Fruit fly (Drosophila melanogaster): ENCODE measurements around the gene tefu.

Gene tefu

DNA sequence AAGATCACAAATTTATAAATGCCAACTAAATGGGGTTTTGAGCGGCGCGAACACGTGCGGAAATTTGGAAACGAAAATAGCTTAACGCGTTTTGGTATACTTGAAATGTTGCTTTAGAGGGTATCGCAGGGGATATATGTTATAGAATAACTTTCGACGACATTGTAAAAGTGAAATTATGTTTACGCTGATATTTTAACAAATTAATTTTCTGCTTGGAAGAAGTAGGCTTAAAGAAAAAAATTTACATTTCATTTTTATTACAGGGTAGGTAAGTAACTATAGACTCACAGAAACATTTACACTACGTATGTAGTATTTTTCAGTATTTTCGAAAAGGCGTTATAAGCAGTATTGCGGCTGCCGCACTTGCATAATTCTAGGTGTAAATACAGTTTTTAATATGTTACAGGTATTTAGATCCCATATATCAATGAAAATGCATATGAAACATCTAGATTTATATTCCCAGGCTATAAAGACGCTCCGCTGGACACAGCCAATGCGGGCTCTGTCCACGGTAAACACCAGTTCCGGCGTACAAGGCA lies 12.6 kb downstream of the tefu start, which contains the start of the genes Art3 and mRpS10 (continued):
- TF ChIP-seq CG10543 (GFP tag; optimal IDR thresholded peaks at IDR 0.05) (peak; percentile 100), Rx (GFP tag; IDR thresholded peaks at IDR 0.05) (peak; percentile 100), Antp (GFP tag; optimal IDR thresholded peaks at IDR 0.05) (peak; percentile 100), ap (GFP tag; IDR thresholded peaks at IDR 0.05) (peak; percentile 100), CG15011 (GFP tag; optimal IDR thresholded peaks at IDR 0.05) (peak; percentile 100), gro (GFP tag; optimal IDR thresholded peaks at IDR 0.05) (peak; percentile 100), CG2712 (tag; optimal IDR thresholded peaks at IDR 0.05) (peak; percentile 100), Hsf (GFP tag; optimal IDR thresholded peaks at IDR 0.05) (peak; percentile 100), CG16813 (GFP tag; IDR thresholded peaks at IDR 0.05; ENCODE audit: partially characterized antibody) (no peak), HLH3B (GFP tag; IDR thresholded peaks at IDR 0.05) (peak; percentile 100), dmrt11E (tag; optimal IDR thresholded peaks at IDR 0.05) (peak; percentile 100), Elba2 (GFP tag; optimal IDR thresholded peaks at IDR 0.05) (peak; percentile 100), Nf-YB (GFP tag; optimal IDR thresholded peaks at IDR 0.05) (peak; percentile 94), amos (GFP tag; IDR thresholded peaks at IDR 0.05; ENCODE audit: partially characterized antibody) (no peak), CG7271 (tag; optimal IDR thresholded peaks at IDR 0.05) (peak; percentile 100), onecut (GFP tag; IDR thresholded peaks at IDR 0.05) (peak; percentile 99), Abd-B (GFP tag; optimal IDR thresholded peaks at IDR 0.05) (peak; percentile 100), CG8924 (tag; optimal IDR thresholded peaks at IDR 0.05) (peak; percentile 100), br (optimal IDR thresholded peaks at IDR 0.05) (no peak), CG3065 (GFP tag; optimal IDR thresholded peaks at IDR 0.05) (peak; percentile 100), chinmo (GFP tag; IDR thresholded peaks at IDR 0.05; ENCODE audit: partially characterized antibody) (no peak), CG31441 (GFP tag; IDR thresholded peaks at IDR 0.05) (peak; percentile 100), CG7357 (GFP tag; IDR thresholded peaks at IDR 0.05) (peak; percentile 99), ems (GFP tag; optimal IDR thresholded peaks at IDR 0.05) (peak; percentile 100), slbo (GFP tag; IDR thresholded peaks at IDR 0.05) (peak; percentile 100), slp2 (GFP tag; optimal IDR thresholded peaks at IDR 0.05) (peak; percentile 100), knrl (GFP tag; IDR thresholded peaks at IDR 0.05; ENCODE audit: partially characterized antibody) (peak; percentile 51; the same call in 1 of the 3 replicates), CG12299 (tag; optimal IDR thresholded peaks at IDR 0.05) (peak; percentile 100), otp (GFP tag; IDR thresholded peaks at IDR 0.05) (peak; percentile 100), fru (optimal IDR thresholded peaks at IDR 0.05) (no peak), salm (tag; optimal IDR thresholded peaks at IDR 0.05) (peak; percentile 100), CG14050 (GFP tag; IDR thresholded peaks at IDR 0.05) (peak; percentile 100), CG10267 (tag; optimal IDR thresholded peaks at IDR 0.05) (peak; percentile 100), Tbp (GFP tag; optimal IDR thresholded peaks at IDR 0.05) (no peak), schlank (tag; optimal IDR thresholded peaks at IDR 0.05) (peak; percentile 100), CG9609 (GFP tag; optimal IDR thresholded peaks at IDR 0.05) (peak; percentile 100), disco-r (GFP tag; optimal IDR thresholded peaks at IDR 0.05) (peak; percentile 100), CG2120 (GFP tag; optimal IDR thresholded peaks at IDR 0.05) (peak; percentile 100), Oli (tag; optimal IDR thresholded peaks at IDR 0.05) (peak; percentile 100), CG18764 (GFP tag; optimal IDR thresholded peaks at IDR 0.05) (peak; percentile 100), ind (GFP tag; optimal IDR thresholded peaks at IDR 0.05) (peak; percentile 100), fu2 (GFP tag; optimal IDR thresholded peaks at IDR 0.05) (peak; percentile 100), Dp (GFP tag; optimal IDR thresholded peaks at IDR 0.05) (peak; percentile 68), ham (GFP tag; IDR thresholded peaks at IDR 0.05) (peak; percentile 100), CG4282 (GFP tag; optimal IDR thresholded peaks at IDR 0.05) (peak; percentile 98), D (optimal IDR thresholded peaks at IDR 0.05) (no peak), D (GFP tag; optimal IDR thresholded peaks at IDR 0.05) (peak; percentile 100), dpn (GFP tag; optimal IDR thresholded peaks at IDR 0.05) (peak; percentile 100), CG15696 (tag; optimal IDR thresholded peaks at IDR 0.05) (peak; percentile 100), Dek (tag; optimal IDR thresholded peaks at IDR 0.05) (peak; percentile 100), ATbp (GFP tag; optimal IDR thresholded peaks at IDR 0.05) (peak; percentile 99)

Measured in whole organism, embryonic.